Worm (Caenorhabditis elegans) whole organism, L4/young adult: Measurements from ENCODE around the gene cogc-2.
A peak's percentile ranks its signal among the peaks of the same experiment; 100 is the strongest.

Source experiments
- W03F9.2 ChIP-seq: fragments of 150-350 bp; optimal IDR thresholded peaks from 2 replicates; lab custom pipeline; 2014; ENCODE audit warnings: missing biosample characterization, missing genetic modification characterization
- dao-5 ChIP-seq: sonication (generic microtip); optimal IDR thresholded peaks from 2 replicates; lab custom pipeline; 2016; ENCODE audit warnings: missing genotype, missing genetic modification characterization, moderate library complexity, missing compliant biosample characterization
- him-1 ChIP-seq: sonication (generic microtip); optimal IDR thresholded peaks from 2 replicates; lab custom pipeline; 2016; ENCODE audit warnings: missing genotype, missing genetic modification reagents, missing genetic modification characterization, missing compliant biosample characterization

Gene cogc-2

ce11 chrIV:7039476-7040261 lies at the start of gene cogc-2, which contains the start of gene klp-18:
Gene cogc-2, minus strand, starts transcription at chrIV:7039580.
Gene klp-18, plus strand, starts transcription at chrIV:7040211.
- TF ChIP-seq him-1 (tag; lab: Kevin White, UChicago): peak; percentile 20
- no peak for TF ChIP-seq dao-5
- peak; percentile 90 for TF ChIP-seq W03F9.2

DNA sequence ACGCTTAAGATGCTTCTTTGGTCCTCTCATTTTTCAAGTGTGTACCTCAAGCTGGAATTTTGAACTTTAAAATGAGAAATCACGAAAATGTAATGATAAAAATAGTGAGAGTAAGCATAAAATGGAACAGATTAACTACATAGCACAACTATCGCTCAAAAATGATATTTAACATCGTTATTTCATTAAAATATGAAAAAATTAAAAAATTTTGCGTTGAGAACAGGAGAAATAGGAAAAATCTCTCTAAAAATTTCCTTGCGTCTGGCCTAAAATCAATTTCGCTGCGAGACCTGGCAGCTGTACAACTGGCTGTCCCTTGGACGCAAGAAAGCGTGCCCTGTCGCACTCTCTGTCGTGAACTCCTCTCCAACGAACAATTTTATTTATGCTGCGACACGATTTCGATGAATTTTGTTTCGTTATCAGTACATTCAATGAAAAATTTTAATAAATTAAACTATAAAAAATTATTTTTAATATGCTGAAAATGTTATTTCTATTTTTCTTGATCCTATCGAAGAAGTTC lies 45.3 kb upstream of the cogc-2 start, which contains the start of gene rps-4:
Gene rps-4, minus strand, starts transcription at position 51 of the 529 bp plus-strand sequence.
- TF ChIP-seq dao-5 (no peak), W03F9.2 (peak; percentile 97), him-1 (tag; lab: Kevin White, UChicago) (peak; percentile 56)

ce11 chrIV:7083976-7084375 lies 44.6 kb upstream of the cogc-2 start:
- no peak for TF ChIP-seq W03F9.2
- no peak for TF ChIP-seq dao-5
- no peak for TF ChIP-seq him-1 (tag; lab: Kevin White, UChicago)

DNA sequence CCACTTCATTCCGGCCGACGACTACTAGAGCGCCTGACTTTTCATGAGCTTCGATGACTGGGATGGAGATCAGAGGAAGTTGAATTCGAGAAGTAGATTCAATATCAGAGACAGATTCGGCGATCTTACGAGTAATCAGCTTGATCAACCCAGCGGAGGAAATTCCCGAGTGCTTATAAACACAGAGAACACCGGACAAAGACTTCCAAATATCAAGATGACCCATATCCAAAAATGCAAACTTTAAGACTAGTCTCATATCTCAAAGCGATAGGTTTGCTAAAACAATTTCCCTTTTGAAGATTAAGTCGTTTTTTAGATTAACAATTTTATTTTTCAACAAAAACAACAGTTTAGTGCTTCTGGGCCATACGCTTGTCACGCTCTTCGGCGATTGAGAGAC lies 44.0 kb upstream of the cogc-2 start, which contains the start of gene Y43B11AR.3:
Gene Y43B11AR.3, minus strand, starts transcription at position 335 of the 403 bp plus-strand sequence.
- TF ChIP-seq dao-5 (peak; percentile 62), W03F9.2 (peak; percentile 3), him-1 (tag; lab: Kevin White, UChicago) (no peak)

DNA sequence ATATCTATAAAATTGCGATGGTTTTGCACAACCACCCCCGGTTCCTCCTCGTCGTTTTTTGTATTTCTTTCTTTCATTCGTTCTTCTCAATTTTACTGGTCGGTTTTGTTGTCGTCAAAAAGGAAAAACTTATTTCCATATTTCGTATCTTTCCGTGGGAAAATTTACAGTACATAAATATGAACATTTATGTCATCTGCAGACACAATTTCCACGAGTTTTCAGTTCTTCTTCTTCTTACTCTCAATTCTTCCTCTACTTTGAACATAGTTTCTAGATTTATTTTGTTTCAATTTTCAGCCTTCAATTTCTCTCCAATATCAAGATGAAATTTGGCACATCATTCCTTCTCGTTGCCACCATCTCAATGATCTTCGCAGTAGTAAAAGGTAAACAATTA lies 41.8 kb upstream of the cogc-2 start, which contains the start of gene Y43B11AR.1:
Gene Y43B11AR.1, plus strand, starts transcription at position 301 of the 400 bp plus-strand sequence.
- TF ChIP-seq W03F9.2 (no peak), dao-5 (no peak), him-1 (tag; lab: Kevin White, UChicago) (no peak)

DNA sequence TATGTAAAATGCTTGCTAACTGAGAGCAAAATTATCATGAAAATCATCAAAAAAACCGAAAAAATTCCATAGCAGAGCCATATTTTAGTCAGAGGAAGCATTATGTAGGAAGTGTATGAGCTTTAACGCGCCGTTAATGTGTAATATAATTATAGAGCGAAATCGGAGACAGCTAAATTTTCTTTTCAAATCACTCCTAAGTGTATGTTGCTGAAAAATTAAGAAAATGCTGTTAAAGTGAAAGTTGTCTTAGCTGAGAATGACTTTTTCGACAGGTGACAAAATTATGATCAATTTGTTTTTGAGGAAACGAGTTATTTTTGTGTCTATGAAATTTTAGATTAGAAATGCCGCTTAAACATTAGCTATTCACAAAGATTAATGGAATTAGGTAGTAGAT lies 35.7 kb upstream of the cogc-2 start, which contains the start of gene srg-50:
Gene srg-50, minus strand, starts transcription at position 101 of the 400 bp plus-strand sequence.
- TF ChIP-seq dao-5 (no peak), him-1 (tag; lab: Kevin White, UChicago) (no peak), W03F9.2 (no peak)

ce11 chrIV:7072110-7072509 lies 32.7 kb upstream of the cogc-2 start, which contains the start of gene srg-48:
Gene srg-48, plus strand, starts transcription at chrIV:7072410.
- TF ChIP-seq dao-5 (no peak), W03F9.2 (no peak), him-1 (tag; lab: Kevin White, UChicago) (no peak)

DNA sequence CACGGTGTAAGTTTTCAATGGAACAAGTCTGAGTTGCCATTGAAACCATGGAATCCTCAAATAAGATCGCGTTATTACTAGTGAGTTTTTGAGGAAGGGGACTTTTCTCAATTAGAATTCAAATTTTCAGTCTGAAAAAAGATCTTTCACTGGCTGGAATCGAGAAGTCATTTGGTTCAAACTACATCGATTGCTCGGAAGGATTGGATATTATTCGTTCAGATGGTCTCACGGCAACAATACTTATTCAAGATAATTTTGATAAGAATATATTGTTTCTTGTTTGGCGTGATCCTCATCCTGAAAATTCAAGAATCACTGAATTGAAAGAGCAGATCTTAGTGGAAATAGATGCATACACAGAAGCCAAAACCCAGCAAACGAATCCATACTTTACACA lies 28.1 kb upstream of the cogc-2 start:
- TF ChIP-seq dao-5: no peak
- TF ChIP-seq W03F9.2: no peak
- TF ChIP-seq him-1 (tag; lab: Kevin White, UChicago): no peak

DNA sequence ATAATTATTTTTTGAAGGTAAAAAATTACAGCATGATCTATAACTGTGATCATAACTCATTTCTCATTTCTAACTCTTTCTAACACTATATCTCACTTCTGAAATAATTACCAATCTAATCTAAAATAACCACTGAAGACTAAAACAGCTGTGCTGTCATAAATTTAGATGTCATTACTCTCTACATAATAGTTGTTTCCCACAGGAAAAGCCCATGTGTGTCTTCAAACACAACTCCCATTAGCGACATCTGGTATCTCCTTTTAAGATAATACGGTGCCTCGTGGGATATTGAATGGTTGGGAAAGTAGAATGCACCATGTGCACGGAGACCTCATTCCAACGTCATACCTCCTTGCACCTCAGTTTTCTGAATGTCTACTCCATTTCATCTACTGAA lies 25.6 kb upstream of the cogc-2 start, which contains the start of gene Y43B11AL.1:
Gene Y43B11AL.1, plus strand, starts transcription at position 301 of the 400 bp plus-strand sequence.
- TF ChIP-seq W03F9.2 (no peak), him-1 (tag; lab: Kevin White, UChicago) (no peak), dao-5 (no peak)

ce11 chrIV:7062697-7063096 lies 23.3 kb upstream of the cogc-2 start:
- TF ChIP-seq W03F9.2: no peak
- TF ChIP-seq dao-5: no peak
- TF ChIP-seq him-1 (tag; lab: Kevin White, UChicago): no peak

DNA sequence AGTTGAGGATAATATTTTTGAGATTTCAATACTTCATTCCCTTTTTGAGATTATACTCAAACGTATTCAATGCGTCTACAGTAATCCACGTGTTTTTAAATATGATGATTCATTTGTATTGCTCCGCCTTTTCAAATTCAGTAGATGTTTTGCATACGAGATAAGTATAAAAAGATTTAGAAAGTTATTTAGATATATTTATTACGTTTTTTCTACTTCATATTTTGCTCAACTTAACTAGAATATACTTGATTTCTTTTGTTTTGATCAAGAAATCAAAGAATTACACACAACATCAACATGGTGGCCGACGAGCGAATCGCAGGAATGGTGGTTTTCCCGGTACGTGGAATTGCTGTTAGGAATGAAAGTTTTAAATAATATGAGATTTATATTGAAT lies 18.3 kb upstream of the cogc-2 start, which contains the start of gene srx-50:
Gene srx-50, plus strand, starts transcription at position 301 of the 400 bp plus-strand sequence.
- no peak for TF ChIP-seq him-1 (tag; lab: Kevin White, UChicago)
- TF ChIP-seq dao-5: no peak
- no peak for TF ChIP-seq W03F9.2

DNA sequence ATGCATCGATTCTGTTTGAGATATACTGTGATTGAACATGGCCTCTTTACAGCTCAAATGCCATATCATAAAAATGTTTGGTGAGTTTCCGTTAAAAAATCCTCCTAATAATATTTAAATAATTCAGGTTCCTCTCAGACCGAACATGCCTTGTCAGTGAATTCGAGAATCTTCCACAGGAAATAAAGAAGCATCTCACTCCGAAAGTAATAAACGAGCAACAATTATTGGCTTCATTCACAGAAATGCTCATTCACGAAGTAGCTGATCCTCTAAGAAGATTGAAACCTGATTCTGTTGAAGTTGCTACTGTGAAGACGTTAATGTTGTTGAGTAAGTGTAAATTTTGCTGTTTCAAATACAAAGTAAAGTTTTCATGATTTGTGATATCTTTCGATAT lies 12.8 kb upstream of the cogc-2 start:
- TF ChIP-seq W03F9.2 (no peak), him-1 (tag; lab: Kevin White, UChicago) (no peak), dao-5 (no peak)

- no peak for TF ChIP-seq him-1 (tag; lab: Kevin White, UChicago)
- TF ChIP-seq W03F9.2: no peak
- no peak for TF ChIP-seq dao-5
These were observed 12.1 kb upstream of the cogc-2 start for ce11 chrIV:7051515-7051914.

DNA sequence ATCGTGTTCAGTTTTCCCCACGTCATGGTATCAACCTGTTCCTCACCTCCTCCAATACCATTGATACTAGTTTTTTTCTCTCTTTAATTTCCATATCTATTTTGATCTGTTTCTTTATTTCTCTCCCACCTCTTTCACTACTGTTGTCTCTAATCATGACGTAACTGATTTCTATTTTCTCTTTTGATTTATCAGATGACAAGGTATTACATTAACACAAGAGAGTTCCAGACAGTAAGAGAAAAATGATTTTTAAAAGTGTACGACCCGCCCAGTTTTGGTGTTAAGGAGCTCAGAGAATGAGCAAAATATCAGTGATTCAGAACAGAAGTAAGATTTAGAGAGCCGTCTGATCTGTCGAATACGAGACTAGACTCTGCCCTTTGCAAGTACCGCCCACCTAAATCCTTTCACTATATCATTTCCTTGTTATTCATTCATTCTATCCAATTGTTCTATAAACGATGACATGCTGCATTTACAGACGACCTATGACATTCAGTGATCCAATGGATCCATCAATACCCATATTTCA lies 10.4 kb upstream of the cogc-2 start, which contains the start of gene nhr-105:
Gene nhr-105, plus strand, starts transcription at position 485 of the 535 bp plus-strand sequence.
- no peak for TF ChIP-seq dao-5
- TF ChIP-seq him-1 (tag; lab: Kevin White, UChicago): no peak
- TF ChIP-seq W03F9.2: no peak
